Worm (Caenorhabditis elegans): ENCODE results near the gene F13D12.10.

ce11 chrII:11724362-11724761, 10.8 kb downstream of the F13D12.10 start:
- TF ChIP-seq flt-1 (GFP tag; IDR thresholded peaks at IDR 0.05) (no peak), med-1 (GFP tag; optimal IDR thresholded peaks at IDR 0.05; ENCODE audit: insufficient read depth) (no peak), klf-2 (GFP tag; conservative IDR thresholded peaks at IDR 0.05) (no peak), cog-1 (tag; optimal IDR thresholded peaks at IDR 0.05) (no peak), ref-1 (GFP tag; conservative IDR thresholded peaks at IDR 0.05) (no peak), ztf-23 (GFP tag; IDR thresholded peaks at IDR 0.05) (no peak), T22C8.4 (GFP tag; IDR thresholded peaks at IDR 0.05) (no peak), ztf-29 (GFP tag; IDR thresholded peaks at IDR 0.05) (no peak)
